Fruit fly (Drosophila melanogaster) whole organism, embryonic: ENCODE results near the gene CG14454.
A peak's percentile ranks its signal among the peaks of the same experiment; 100 is the strongest.

Experiments used
- Asciz ChIP-seq: fragments of 200-800 bp; sonication (Bioruptor generic); optimal IDR thresholded peaks from 2 replicates; lab custom pipeline; 2017; ENCODE audit warnings: missing biosample characterization, mild to moderate bottlenecking, missing genetic modification characterization, missing genetic modification reagents
- Atf3 ChIP-seq: fragments of 200-800 bp; sonication (Bioruptor generic); optimal IDR thresholded peaks from 3 replicates; lab custom pipeline; 2016; ENCODE audit warnings: missing biosample characterization, missing genetic modification characterization
- BtbVII ChIP-seq: fragments of 200-800 bp; sonication (Bioruptor generic); optimal IDR thresholded peaks from 3 replicates; lab custom pipeline; 2017; ENCODE audit warnings: missing biosample characterization, mild to moderate bottlenecking, missing genetic modification characterization
- CG10431 ChIP-seq: fragments of 200-800 bp; sonication (Bioruptor generic); optimal IDR thresholded peaks from 3 replicates; lab custom pipeline; 2018; ENCODE audit warnings: missing biosample characterization, mild to moderate bottlenecking, missing genetic modification characterization
- CG12299 ChIP-seq: fragments of 200-800 bp; sonication (Bioruptor generic); optimal IDR thresholded peaks from 2 replicates; lab custom pipeline; 2018; ENCODE audit warnings: missing biosample characterization, mild to moderate bottlenecking, missing genetic modification characterization
- CG13123 ChIP-seq: fragments of 200-800 bp; sonication (Bioruptor generic); optimal IDR thresholded peaks from 2 replicates; lab custom pipeline; 2016; ENCODE audit warnings: missing biosample characterization, missing genetic modification characterization
- CG13894 ChIP-seq: fragments of 200-800 bp; sonication (Bioruptor generic); optimal IDR thresholded peaks from 3 replicates; lab custom pipeline; 2018; ENCODE audit warnings: missing biosample characterization, mild to moderate bottlenecking, missing genetic modification characterization, moderate library complexity
- CG14050 ChIP-seq: fragments of 200-800 bp; sonication (Bioruptor generic); IDR thresholded peaks from 3 replicates; pipeline ENCODE4 v1.3.6; 2022; ENCODE audit warnings: missing biosample characterization, missing genetic modification characterization
- CG17912 ChIP-seq: fragments of 200-800 bp; sonication (Bioruptor generic); optimal IDR thresholded peaks from 2 replicates; lab custom pipeline; 2018; ENCODE audit warnings: missing biosample characterization, mild to moderate bottlenecking, missing genetic modification characterization
- CG2129 ChIP-seq: fragments of 200-800 bp; sonication (Bioruptor generic); IDR thresholded peaks from 2 replicates; pipeline ENCODE4 v1.3.6; 2022; ENCODE audit warnings: missing biosample characterization, missing genetic modification characterization; ENCODE audit not compliant: partially characterized antibody
- CG2202 ChIP-seq: fragments of 200-800 bp; sonication (Bioruptor generic); optimal IDR thresholded peaks from 2 replicates; lab custom pipeline; 2018; ENCODE audit warnings: missing biosample characterization, mild to moderate bottlenecking, missing genetic modification characterization
- CG31441 ChIP-seq: fragments of 200-800 bp; sonication (Bioruptor generic); IDR thresholded peaks from 2 replicates; pipeline ENCODE4 v1.3.6; 2022; ENCODE audit warnings: missing biosample characterization, missing genetic modification characterization
- CG32532 ChIP-seq: fragments of 200-800 bp; sonication (Bioruptor generic); IDR thresholded peaks from 2 replicates; pipeline ENCODE4 v1.3.6; 2022; ENCODE audit warnings: missing biosample characterization, missing genetic modification characterization
- CG32767 ChIP-seq: fragments of 200-800 bp; sonication (Bioruptor generic); IDR thresholded peaks from 2 replicates; pipeline ENCODE4 v1.3.6; 2022; ENCODE audit warnings: missing biosample characterization, missing genetic modification characterization
- CG4730 ChIP-seq: fragments of 200-800 bp; sonication (Bioruptor generic); IDR thresholded peaks from 2 replicates; pipeline ENCODE4 v1.3.6; 2022; ENCODE audit warnings: missing biosample characterization, missing genetic modification characterization
- CG6254 ChIP-seq: fragments of 200-800 bp; sonication (Bioruptor generic); optimal IDR thresholded peaks from 3 replicates; lab custom pipeline; 2017; ENCODE audit warnings: mild to moderate bottlenecking, missing biosample characterization, missing genetic modification reagents, missing genetic modification characterization
- CG7357 ChIP-seq: fragments of 200-800 bp; sonication (Bioruptor generic); IDR thresholded peaks from 3 replicates; pipeline ENCODE4 v1.3.6; 2022; ENCODE audit warnings: missing biosample characterization, missing genetic modification characterization
- CG7928 ChIP-seq: fragments of 200-800 bp; sonication (Bioruptor generic); optimal IDR thresholded peaks from 2 replicates; lab custom pipeline; 2017; ENCODE audit warnings: missing biosample characterization, mild to moderate bottlenecking, missing genetic modification characterization
- CG8089 ChIP-seq: fragments of 200-800 bp; sonication (Bioruptor generic); optimal IDR thresholded peaks from 3 replicates; lab custom pipeline; 2016; ENCODE audit warnings: missing biosample characterization, missing genetic modification characterization
- CG8944 ChIP-seq: fragments of 200-800 bp; sonication (Bioruptor generic); optimal IDR thresholded peaks from 3 replicates; lab custom pipeline; 2016; ENCODE audit warnings: missing biosample characterization, missing genetic modification characterization
- CG9609 ChIP-seq: fragments of 200-800 bp; sonication (Bioruptor generic); optimal IDR thresholded peaks from 3 replicates; lab custom pipeline; 2016; ENCODE audit warnings: missing biosample characterization, missing genetic modification characterization
- Chrac-16 ChIP-seq: fragments of 200-800 bp; sonication (Bioruptor generic); optimal IDR thresholded peaks from 3 replicates; lab custom pipeline; 2016; ENCODE audit warnings: missing biosample characterization, missing genetic modification characterization
- Dip3 ChIP-seq: fragments of 200-800 bp; sonication (Bioruptor generic); optimal IDR thresholded peaks from 3 replicates; lab custom pipeline; 2016; ENCODE audit warnings: missing biosample characterization, missing genetic modification characterization
- Dref ChIP-seq: fragments of 200-800 bp; sonication (Bioruptor generic); IDR thresholded peaks from 2 replicates; pipeline ENCODE4 v1.3.6; 2022; ENCODE audit warnings: missing biosample characterization, missing genetic modification characterization
- Fer1 ChIP-seq: fragments of 200-800 bp; sonication (Bioruptor generic); optimal IDR thresholded peaks from 2 replicates; lab custom pipeline; 2017; ENCODE audit warnings: missing biosample characterization, mild to moderate bottlenecking, missing genetic modification characterization
- GATAe ChIP-seq: fragments of 200-800 bp; sonication (Bioruptor generic); conservative IDR thresholded peaks from 2 replicates; pipeline ENCODE4 v1.3.6; 2022; ENCODE audit warnings: missing biosample characterization, missing genetic modification characterization
- Gug ChIP-seq: fragments of 200-800 bp; sonication (Bioruptor generic); IDR thresholded peaks from 4 replicates; pipeline ENCODE4 v1.3.6; 2022; ENCODE audit warnings: missing biosample characterization, missing genetic modification characterization
- Myb ChIP-seq: fragments of 200-800 bp; sonication (Bioruptor generic); optimal IDR thresholded peaks from 2 replicates; lab custom pipeline; 2016; ENCODE audit warnings: missing biosample characterization, missing genetic modification characterization
- NC2β ChIP-seq: fragments of 200-800 bp; sonication (Bioruptor generic); optimal IDR thresholded peaks from 2 replicates; lab custom pipeline; 2016; ENCODE audit warnings: missing biosample characterization, missing genetic modification characterization
- Neu2 ChIP-seq: fragments of 200-800 bp; sonication (Bioruptor generic); optimal IDR thresholded peaks from 3 replicates; lab custom pipeline; 2016; ENCODE audit warnings: missing biosample characterization, missing genetic modification characterization, borderline replicate concordance
- Pdp1 ChIP-seq, 2 experiments: fragments of 200-800 bp; sonication (Bioruptor generic); optimal IDR thresholded peaks; 3 replicates each; lab custom pipeline; 2016; ENCODE audit warnings: missing biosample characterization in 2 of 2, missing genetic modification characterization in 2 of 2, mild to moderate bottlenecking in 1 of 2, moderate library complexity in 1 of 2
- Side ChIP-seq: fragments of 200-800 bp; sonication (Bioruptor generic); optimal IDR thresholded peaks from 2 replicates; lab custom pipeline; 2016; ENCODE audit warnings: missing biosample characterization, missing genetic modification characterization
- Sry-δ ChIP-seq: fragments of 200-800 bp; sonication (Bioruptor generic); optimal IDR thresholded peaks from 2 replicates; lab custom pipeline; 2016; ENCODE audit warnings: missing biosample characterization, missing genetic modification characterization
- bcd ChIP-seq: fragments of 200-800 bp; sonication (Bioruptor generic); optimal IDR thresholded peaks from 2 replicates; lab custom pipeline; 2017; ENCODE audit warnings: missing biosample characterization, mild to moderate bottlenecking, missing genetic modification characterization
- caup ChIP-seq: fragments of 200-800 bp; sonication (Bioruptor generic); optimal IDR thresholded peaks from 3 replicates; lab custom pipeline; 2017; ENCODE audit warnings: missing biosample characterization, mild to moderate bottlenecking, missing genetic modification characterization, moderate library complexity; ENCODE audit not compliant: severe bottlenecking
- chif ChIP-seq, 2 experiments: fragments of 200-800 bp; sonication (Bioruptor generic); optimal IDR thresholded peaks; 3 replicates each; lab custom pipeline; 2016; ENCODE audit warnings: missing biosample characterization in 2 of 2, missing genetic modification characterization in 2 of 2
- ci ChIP-seq: fragments of 200-800 bp; sonication (Bioruptor generic); IDR thresholded peaks from 3 replicates; pipeline ENCODE4 v1.3.6; 2022; ENCODE audit warnings: missing biosample characterization, missing genetic modification characterization
- en ChIP-seq: fragments of 200-800 bp; sonication (Bioruptor generic); optimal IDR thresholded peaks from 2 replicates; lab custom pipeline; 2016; ENCODE audit warnings: missing biosample characterization, missing genetic modification characterization
- gce ChIP-seq: fragments of 200-800 bp; sonication (Bioruptor generic); IDR thresholded peaks from 3 replicates; pipeline ENCODE4 v1.3.6; 2022; ENCODE audit warnings: missing biosample characterization, missing genetic modification characterization
- hbn ChIP-seq: fragments of 200-800 bp; sonication (Bioruptor generic); IDR thresholded peaks from 2 replicates; pipeline ENCODE4 v1.3.6; 2022; ENCODE audit warnings: missing biosample characterization, missing genetic modification characterization; ENCODE audit not compliant: partially characterized antibody
- hth ChIP-seq: fragments of >200 bp; optimal IDR thresholded peaks from 2 replicates; lab custom pipeline; 2017; ENCODE audit warnings: inconsistent platforms
- mam ChIP-seq: fragments of 200-800 bp; sonication (Bioruptor generic); optimal IDR thresholded peaks from 3 replicates; lab custom pipeline; 2016; ENCODE audit warnings: missing biosample characterization, missing genetic modification characterization
- nmo ChIP-seq: fragments of 200-800 bp; sonication (Bioruptor generic); optimal IDR thresholded peaks from 2 replicates; lab custom pipeline; 2018; ENCODE audit warnings: missing biosample characterization, mild to moderate bottlenecking, missing genetic modification characterization, moderate library complexity
- pnt ChIP-seq: fragments of 200-800 bp; sonication (Bioruptor generic); optimal IDR thresholded peaks from 3 replicates; lab custom pipeline; 2016; ENCODE audit warnings: missing biosample characterization, missing genetic modification characterization
- ranshi ChIP-seq: fragments of 200-800 bp; sonication (Bioruptor generic); IDR thresholded peaks from 2 replicates; pipeline ENCODE4 v1.3.6; 2022; ENCODE audit warnings: missing biosample characterization, missing genetic modification characterization
- sc ChIP-seq, 3 experiments: fragments of >200 bp in 2 of 3; fragments of 200-800 bp in 1 of 3; sonication (Bioruptor generic) in 1 of 3; optimal IDR thresholded peaks; 2 replicates in 2 of 3; 3 replicates in 1 of 3; lab custom pipeline; 2017; ENCODE audit warnings: mild to moderate bottlenecking in 1 of 3, missing biosample characterization in 1 of 3, missing genetic modification characterization in 1 of 3, missing genetic modification reagents in 1 of 3
- so ChIP-seq: fragments of 200-800 bp; sonication (Bioruptor generic); IDR thresholded peaks from 3 replicates; pipeline ENCODE4 v1.3.6; 2022; ENCODE audit warnings: missing biosample characterization, missing genetic modification characterization
- usp ChIP-seq: fragments of >200 bp; optimal IDR thresholded peaks from 2 replicates; lab custom pipeline; 2017; ENCODE audit warnings: missing biosample characterization, missing genetic modification characterization
- zfh2 ChIP-seq: fragments of 200-800 bp; sonication (Bioruptor generic); optimal IDR thresholded peaks from 2 replicates; lab custom pipeline; 2016; ENCODE audit warnings: missing biosample characterization, missing genetic modification characterization

CG14454 gene

DNA sequence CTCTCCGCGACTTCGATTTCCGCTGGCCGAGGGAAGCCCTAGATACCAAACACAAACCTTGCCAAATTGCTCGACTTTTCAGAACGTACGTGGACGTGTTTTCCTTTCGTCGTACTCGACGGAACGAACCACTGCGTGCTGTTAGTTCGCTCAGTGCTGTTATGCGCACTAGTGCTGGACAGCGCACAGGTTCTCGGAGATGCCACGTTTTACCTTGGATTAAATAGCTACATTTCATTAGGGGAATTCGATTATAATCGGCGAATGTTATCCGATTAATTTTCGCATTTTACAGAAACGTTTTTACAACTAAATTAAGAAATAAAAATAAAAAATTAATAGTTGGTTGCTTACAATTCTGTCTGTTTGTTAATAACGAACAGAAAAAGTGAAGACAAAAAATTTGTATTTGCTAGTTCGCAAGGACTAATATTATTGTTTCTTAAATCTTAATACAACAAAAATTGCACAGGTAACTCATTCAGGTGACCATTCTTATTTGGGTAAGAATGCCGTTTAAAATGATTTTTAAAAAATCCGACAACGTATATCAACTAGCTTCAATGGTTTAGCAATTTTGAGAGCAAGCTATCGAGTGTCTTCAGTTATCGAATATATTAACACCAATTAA is 24.9 kb upstream of the CG14454 start, which contains the start of the genes ArfGAP3 and CG32452 (continued):
- TF ChIP-seq CG2129 (GFP tag; lab: Robert Waterston, UW) = peak; percentile 57; the same call in 1 of the 2 replicates
- TF ChIP-seq Sry-δ (GFP tag; lab: Kevin White, UChicago) = peak; percentile 56
- peak; percentile 67 for TF ChIP-seq bcd (GFP tag; lab: Kevin White, UChicago)
- TF ChIP-seq CG2202 (tag; lab: Kevin White, UChicago) = peak; percentile 22
- TF ChIP-seq zfh2 (GFP tag; lab: Kevin White, UChicago) = peak; percentile 80
- TF ChIP-seq GATAe (GFP tag; lab: Robert Waterston, UW) = no peak
- TF ChIP-seq so (GFP tag; lab: Robert Waterston, UW) = 0 out of 3 replicates have a peak, but pooled peaks have one; percentile 45
- TF ChIP-seq CG31441 (GFP tag; lab: Robert Waterston, UW) = peak; percentile 81
- TF ChIP-seq Pdp1 (GFP tag; optimal IDR thresholded peaks at IDR 0.05; lab: Kevin White, UChicago) = peak; percentile 51 to 67
- TF ChIP-seq CG8089 (GFP tag; lab: Kevin White, UChicago) = peak; percentile 33
- TF ChIP-seq Asciz (GFP tag; lab: Kevin White, UChicago) = peak; percentile 25
- peak; percentile 53; the same call in 1 of the 3 replicates for TF ChIP-seq CG7357
- TF ChIP-seq pnt (GFP tag; lab: Kevin White, UChicago) = peak; percentile 2
- TF ChIP-seq sc (optimal IDR thresholded peaks at IDR 0.05; lab: Kevin White, UChicago) = no peak
- TF ChIP-seq sc (GFP tag; optimal IDR thresholded peaks at IDR 0.05; lab: Kevin White, UChicago) = peak; percentile 34
- TF ChIP-seq Dref (GFP tag; lab: Robert Waterston, UW) = peak; percentile 67
- peak; percentile 57 for TF ChIP-seq Dip3 (GFP tag; lab: Kevin White, UChicago)
- TF ChIP-seq mam (GFP tag; lab: Kevin White, UChicago) = peak; percentile 76
- peak; percentile 58 for TF ChIP-seq CG9609
- TF ChIP-seq caup = peak; percentile 72
- TF ChIP-seq gce = peak; percentile 40; the same call in 1 of the 3 replicates
- TF ChIP-seq CG12299 = peak; percentile 38
- TF ChIP-seq CG8944 (GFP tag; lab: Kevin White, UChicago) = peak; percentile 24
- peak; percentile 66 for TF ChIP-seq Myb (GFP tag; lab: Kevin White, UChicago)
- TF ChIP-seq CG14050 (GFP tag; lab: Robert Waterston, UW) = peak; percentile 61
- TF ChIP-seq usp = no peak
- TF ChIP-seq NC2β (GFP tag; lab: Kevin White, UChicago) = peak; percentile 34
- peak; percentile 34 to 59 for TF ChIP-seq chif (GFP tag; optimal IDR thresholded peaks at IDR 0.05; lab: Kevin White, UChicago)
- TF ChIP-seq CG7928 (GFP tag; lab: Kevin White, UChicago) = no peak
- TF ChIP-seq ci (GFP tag; lab: Robert Waterston, UW) = peak; percentile 77
- TF ChIP-seq Neu2 (GFP tag; lab: Kevin White, UChicago) = no peak
- peak; percentile 51; the same call in 2 of the 4 replicates for TF ChIP-seq Gug (GFP tag; lab: Robert Waterston, UW)
- TF ChIP-seq Fer1 = no peak
- peak; percentile 5 for TF ChIP-seq en (GFP tag; lab: Kevin White, UChicago)
- TF ChIP-seq CG6254 (GFP tag; lab: Kevin White, UChicago) = peak; percentile 21
- peak; percentile 53 for TF ChIP-seq CG13123 (GFP tag; lab: Kevin White, UChicago)
- peak; percentile 41; the same call in 1 of the 2 replicates for TF ChIP-seq CG4730 (GFP tag; lab: Robert Waterston, UW)
- TF ChIP-seq Chrac-16 (GFP tag; lab: Kevin White, UChicago) = peak; percentile 80
- peak; percentile 67 for TF ChIP-seq CG17912 (GFP tag; lab: Kevin White, UChicago)
- TF ChIP-seq Side (GFP tag; lab: Kevin White, UChicago) = peak; percentile 30
- TF ChIP-seq nmo (GFP tag; lab: Kevin White, UChicago) = peak; percentile 80
- TF ChIP-seq hth = no peak
- peak; percentile 66; the same call in 1 of the 2 replicates for TF ChIP-seq CG32767 (GFP tag; lab: Robert Waterston, UW)
- peak; percentile 66 for TF ChIP-seq CG13894 (tag; lab: Kevin White, UChicago)
- TF ChIP-seq BtbVII (GFP tag; lab: Kevin White, UChicago) = peak; percentile 61
- TF ChIP-seq CG10431 = no peak
- TF ChIP-seq Atf3 (GFP tag; lab: Kevin White, UChicago) = peak; percentile 38
- peak; percentile 67 for TF ChIP-seq hbn (GFP tag; lab: Robert Waterston, UW)
- TF ChIP-seq ranshi (GFP tag; lab: Robert Waterston, UW) = peak; percentile 59; the same call in 1 of the 2 replicates
- peak; percentile 82 for TF ChIP-seq CG32532 (GFP tag; lab: Robert Waterston, UW)
